Worm (Caenorhabditis elegans) whole organism, dauer: Measurements from ENCODE around the gene C29E4.9.

Source experiments
- unc-62 ChIP-seq: sonication (generic microtip); optimal IDR thresholded peaks from 2 replicates; lab custom pipeline; 2017; ENCODE audit warnings: missing biosample characterization, missing genetic modification reagents, missing genetic modification characterization

The C29E4.9 gene

ce11 chrIII:7933235-7933634, 23.6 kb downstream of the C29E4.9 start, which contains the start of gene ran-2:
Gene ran-2, plus strand, starts transcription at chrIII:7933535.
- no peak for TF ChIP-seq unc-62 (GFP tag; lab: Kevin White, UChicago)

- TF ChIP-seq unc-62 (GFP tag; lab: Kevin White, UChicago) = no peak
These were observed 28.2 kb downstream of the C29E4.9 start, which contains the start of the genes C29E4.13 and npp-15 for ce11 chrIII:7928549-7929129. Gene C29E4.13, minus strand, starts transcription at chrIII:7928717. Gene npp-15, plus strand, starts transcription at chrIII:7929043.

ce11 chrIII:7925968-7926367, 30.9 kb downstream of the C29E4.9 start:
- TF ChIP-seq unc-62 (GFP tag; lab: Kevin White, UChicago) = no peak

- no peak for TF ChIP-seq unc-62 (GFP tag; lab: Kevin White, UChicago)
These were observed 32.0 kb downstream of the C29E4.9 start, which contains the start of gene tag-250 for ce11 chrIII:7924821-7925220. Gene tag-250, minus strand, starts transcription at chrIII:7924921.

ce11 chrIII:7922207-7922606, 34.7 kb downstream of the C29E4.9 start, which contains the start of gene C29E4.17:
Gene C29E4.17, plus strand, starts transcription at chrIII:7922507.
- no peak for TF ChIP-seq unc-62 (GFP tag; lab: Kevin White, UChicago)

- no peak for TF ChIP-seq unc-62 (GFP tag; lab: Kevin White, UChicago)
These were observed 37.0 kb downstream of the C29E4.9 start, which contains the start of gene C29E4.14 for ce11 chrIII:7919823-7920222. Gene C29E4.14, plus strand, starts transcription at chrIII:7920123.

ce11 chrIII:7917667-7918066, 39.2 kb downstream of the C29E4.9 start, which contains the start of gene gly-3:
Gene gly-3, minus strand, starts transcription at chrIII:7917767.
- TF ChIP-seq unc-62 (GFP tag; lab: Kevin White, UChicago) = no peak

- TF ChIP-seq unc-62 (GFP tag; lab: Kevin White, UChicago) = no peak
These were observed 43.4 kb downstream of the C29E4.9 start, which contains the start of gene ZK688.12 for ce11 chrIII:7913488-7913887. Gene ZK688.12, minus strand, starts transcription at chrIII:7913588.

- no peak for TF ChIP-seq unc-62 (GFP tag; lab: Kevin White, UChicago)
These were observed 45.2 kb downstream of the C29E4.9 start, which contains the start of gene ZK688.7 for ce11 chrIII:7911621-7912020. Gene ZK688.7, minus strand, starts transcription at chrIII:7911634.

ce11 chrIII:7909263-7909662, 47.6 kb downstream of the C29E4.9 start, which contains the start of gene ZK688.1:
Gene ZK688.1, plus strand, starts transcription at chrIII:7909563.
- TF ChIP-seq unc-62 (GFP tag; lab: Kevin White, UChicago) = no peak

- TF ChIP-seq unc-62 (GFP tag; lab: Kevin White, UChicago) = no peak
These were observed 49.4 kb downstream of the C29E4.9 start, which contains the start of gene pcp-5 for ce11 chrIII:7907515-7907914. Gene pcp-5, minus strand, starts transcription at chrIII:7907615.
